Worm (Caenorhabditis elegans): ENCODE data around the gene Y102A11A.3.

- no peak for TF ChIP-seq egl-27 (tag; optimal IDR thresholded peaks at IDR 0.05)
- no peak for TF ChIP-seq nhr-11 (tag; optimal IDR thresholded peaks at IDR 0.05)
- no peak for TF ChIP-seq aly-2 (tag; optimal IDR thresholded peaks at IDR 0.05)
- no peak for TF ChIP-seq blmp-1 (tag; optimal IDR thresholded peaks at IDR 0.05; ENCODE audit: insufficient read depth)
- no peak for TF ChIP-seq nhr-23 (tag; optimal IDR thresholded peaks at IDR 0.05)
- TF ChIP-seq fos-1 (tag; optimal IDR thresholded peaks at IDR 0.05) = no peak
- TF ChIP-seq unc-62 (GFP tag; optimal IDR thresholded peaks at IDR 0.05) = no peak
Measured at ce11 chrX:2021558-2021957, 2.6 kb downstream of the Y102A11A.3 start.
